Worm (Caenorhabditis elegans) whole organism, early embryonic: ENCODE results near the gene F18E9.7.

ENCODE experiments used
- B0310.2 ChIP-seq: sonication (generic microtip); optimal IDR thresholded peaks from 2 replicates; lab custom pipeline; 2016; ENCODE audit warnings: mild to moderate bottlenecking, missing genetic modification characterization, missing compliant biosample characterization
- F13C5.2 ChIP-seq: sonication (generic microtip); optimal IDR thresholded peaks from 2 replicates; lab custom pipeline; 2017; ENCODE audit warnings: mild to moderate bottlenecking, missing genetic modification characterization, inconsistent platforms, missing compliant biosample characterization
- aly-1 ChIP-seq: sonication (generic microtip); optimal IDR thresholded peaks from 2 replicates; lab custom pipeline; 2016; ENCODE audit warnings: missing genetic modification characterization, missing compliant biosample characterization
- ama-1 ChIP-seq: fragments of 150-350 bp; optimal IDR thresholded peaks from 2 replicates; lab custom pipeline; 2014
- ceh-13 ChIP-seq: fragments of 200-800 bp; sonication (Bioruptor generic); optimal IDR thresholded peaks from 2 replicates; lab custom pipeline; 2018; ENCODE audit warnings: mild to moderate bottlenecking, missing genetic modification characterization, missing compliant biosample characterization
- ceh-36 ChIP-seq: sonication (generic microtip); optimal IDR thresholded peaks from 2 replicates; lab custom pipeline; 2016; ENCODE audit warnings: missing genetic modification characterization, inconsistent platforms, missing compliant biosample characterization
- hmbx-1 ChIP-seq: sonication (generic microtip); optimal IDR thresholded peaks from 2 replicates; lab custom pipeline; 2016; ENCODE audit warnings: mild to moderate bottlenecking, missing genetic modification characterization, missing compliant biosample characterization
- sea-1 ChIP-seq: fragments of 200-800 bp; sonication (Bioruptor generic); conservative IDR thresholded peaks from 2 replicates; pipeline ENCODE4 v1.3.6; 2022; ENCODE audit warnings: missing genetic modification characterization, missing compliant biosample characterization

DNA sequence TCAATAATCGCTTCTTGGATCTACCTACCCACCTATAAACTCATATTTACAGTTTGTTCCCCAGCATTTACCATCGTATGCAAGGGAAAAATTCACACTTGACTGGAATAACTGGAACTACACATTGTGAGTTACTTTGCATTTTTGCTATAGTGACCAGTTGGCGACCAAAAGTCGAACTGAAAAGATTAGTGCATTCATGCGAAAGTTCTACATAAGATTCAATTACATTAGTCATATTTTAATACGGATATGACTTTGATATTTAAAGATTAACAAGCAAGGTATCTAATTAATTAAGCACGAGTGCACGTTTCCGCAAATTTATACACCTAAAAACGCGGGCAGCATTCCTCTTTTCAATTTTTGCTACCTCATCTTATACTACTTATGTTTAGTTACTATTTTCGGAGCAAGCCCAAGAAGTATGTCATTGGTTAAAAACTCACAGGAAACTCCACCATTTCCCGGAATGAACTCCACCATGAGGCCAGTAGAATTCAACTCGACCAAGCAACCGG, 26.5 kb downstream of the F18E9.7 start, which contains the start of gene jmjd-3.1:
- TF ChIP-seq aly-1 (tag; lab: Kevin White, UChicago) (no peak), hmbx-1 (tag; lab: Kevin White, UChicago) (no peak), sea-1 (GFP tag; lab: Robert Waterston, UW) (no peak), B0310.2 (no peak), ceh-36 (no peak), ama-1 (lab: Kevin White, UChicago) (no peak), ceh-13 (GFP tag; lab: Kevin White, UChicago) (no peak), F13C5.2 (tag; lab: Kevin White, UChicago) (no peak)
